Fruit fly (Drosophila melanogaster) whole organism, adult: ENCODE data around the gene HisRS.

Source experiments
- CG11617 ChIP-seq: fragments of 200-800 bp; sonication (Bioruptor generic); optimal IDR thresholded peaks from 2 replicates; lab custom pipeline; 2017; ENCODE audit warnings: mild to moderate bottlenecking, missing biosample characterization, missing genetic modification reagents, missing genetic modification characterization
- CG12768 ChIP-seq: fragments of 200-800 bp; sonication (Bioruptor generic); optimal IDR thresholded peaks from 2 replicates; lab custom pipeline; 2017; ENCODE audit warnings: missing biosample characterization, missing genetic modification characterization, mild to moderate bottlenecking, moderate library complexity, missing genetic modification reagents
- CG14711 ChIP-seq: fragments of 200-800 bp; sonication (Bioruptor generic); optimal IDR thresholded peaks from 2 replicates; lab custom pipeline; 2018; ENCODE audit warnings: missing biosample characterization, mild to moderate bottlenecking, missing genetic modification characterization, moderate library complexity
- CG1620 ChIP-seq: fragments of 200-800 bp; sonication (Bioruptor generic); optimal IDR thresholded peaks from 2 replicates; lab custom pipeline; 2016; ENCODE audit warnings: missing biosample characterization, missing genetic modification characterization
- CG33017 ChIP-seq: fragments of 200-800 bp; sonication (Bioruptor generic); optimal IDR thresholded peaks from 2 replicates; lab custom pipeline; 2018; ENCODE audit warnings: missing biosample characterization, mild to moderate bottlenecking, missing genetic modification characterization, moderate library complexity
- CG5204 ChIP-seq: fragments of 200-800 bp; sonication (Bioruptor generic); optimal IDR thresholded peaks from 2 replicates; lab custom pipeline; 2016; ENCODE audit warnings: missing biosample characterization, missing genetic modification characterization
- CG7045 ChIP-seq: fragments of 200-800 bp; sonication (Bioruptor generic); optimal IDR thresholded peaks from 2 replicates; lab custom pipeline; 2017; ENCODE audit warnings: missing biosample characterization, mild to moderate bottlenecking, missing genetic modification characterization
- CG7101 ChIP-seq: fragments of 200-800 bp; sonication (Bioruptor generic); optimal IDR thresholded peaks from 2 replicates; lab custom pipeline; 2018; ENCODE audit warnings: missing biosample characterization, mild to moderate bottlenecking, missing genetic modification characterization, moderate library complexity
- Clk ChIP-seq: fragments of 200-800 bp; sonication (Bioruptor generic); optimal IDR thresholded peaks from 2 replicates; lab custom pipeline; 2017; ENCODE audit warnings: missing biosample characterization, missing genetic modification characterization
- Crg-1 ChIP-seq: fragments of 200-800 bp; sonication (Bioruptor generic); optimal IDR thresholded peaks from 2 replicates; lab custom pipeline; 2016; ENCODE audit warnings: missing biosample characterization, missing genetic modification characterization
- Hr96 ChIP-seq: fragments of 200-800 bp; sonication (Bioruptor generic); optimal IDR thresholded peaks from 2 replicates; lab custom pipeline; 2016; ENCODE audit warnings: missing biosample characterization, missing genetic modification characterization
- Mnt ChIP-seq: fragments of 200-800 bp; sonication (Bioruptor generic); optimal IDR thresholded peaks from 2 replicates; lab custom pipeline; 2016; ENCODE audit warnings: missing biosample characterization, mild to moderate bottlenecking, missing genetic modification characterization
- bab1 ChIP-seq: fragments of 200-800 bp; sonication (Bioruptor generic); optimal IDR thresholded peaks from 3 replicates; lab custom pipeline; 2019; ENCODE audit warnings: missing biosample characterization, mild to moderate bottlenecking, missing genetic modification characterization, moderate library complexity
- cic ChIP-seq: fragments of 200-800 bp; sonication (Bioruptor generic); optimal IDR thresholded peaks from 2 replicates; lab custom pipeline; 2017; ENCODE audit warnings: missing biosample characterization, mild to moderate bottlenecking, missing genetic modification characterization, moderate library complexity
- cnc ChIP-seq, 2 experiments: fragments of >200 bp; optimal IDR thresholded peaks; 2 replicates each; lab custom pipeline; 2017
- kay ChIP-seq: fragments of 200-800 bp; sonication (Bioruptor generic); peaks from one replicate; lab custom pipeline; 2016; ENCODE audit warnings: missing biosample characterization, missing genetic modification characterization, borderline replicate concordance
- ovo ChIP-seq: fragments of 200-800 bp; sonication (Bioruptor generic); optimal IDR thresholded peaks from 2 replicates; lab custom pipeline; 2016; ENCODE audit warnings: missing biosample characterization, missing genetic modification characterization
- pad ChIP-seq: fragments of 200-800 bp; sonication (Bioruptor generic); optimal IDR thresholded peaks from 3 replicates; lab custom pipeline; 2017; ENCODE audit warnings: missing biosample characterization, missing genetic modification characterization, mild to moderate bottlenecking, moderate library complexity, missing genetic modification reagents
- tj ChIP-seq: fragments of 200-800 bp; sonication (Bioruptor generic); optimal IDR thresholded peaks from 3 replicates; lab custom pipeline; 2017; ENCODE audit warnings: missing biosample characterization, mild to moderate bottlenecking, missing genetic modification characterization, moderate library complexity
- toe ChIP-seq: fragments of 200-800 bp; sonication (Bioruptor generic); optimal IDR thresholded peaks from 2 replicates; lab custom pipeline; 2016; ENCODE audit warnings: missing biosample characterization, missing genetic modification characterization

Gene HisRS

DNA sequence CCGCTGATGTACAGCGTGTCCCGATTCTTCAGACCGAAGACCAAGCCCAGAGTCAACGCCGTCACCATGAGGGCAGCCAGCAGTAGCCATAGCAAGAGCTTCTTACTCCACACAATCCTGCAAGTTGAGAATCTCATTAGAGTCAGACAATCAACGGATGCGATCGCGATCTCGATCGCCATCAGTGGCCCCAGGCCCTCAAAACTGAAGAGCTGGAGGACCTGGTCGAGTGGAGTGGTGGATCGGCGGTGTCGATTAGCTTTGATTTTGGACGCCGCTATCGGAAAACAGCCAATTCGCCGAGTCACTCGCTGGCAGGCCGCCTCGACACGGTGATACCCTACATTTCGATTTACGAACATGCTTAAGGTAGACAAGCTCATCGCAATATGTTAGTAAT, 6.7 kb upstream of the HisRS start:
- TF ChIP-seq CG1620 (GFP tag; lab: Kevin White, UChicago) = no peak
- TF ChIP-seq Mnt = no peak

DNA sequence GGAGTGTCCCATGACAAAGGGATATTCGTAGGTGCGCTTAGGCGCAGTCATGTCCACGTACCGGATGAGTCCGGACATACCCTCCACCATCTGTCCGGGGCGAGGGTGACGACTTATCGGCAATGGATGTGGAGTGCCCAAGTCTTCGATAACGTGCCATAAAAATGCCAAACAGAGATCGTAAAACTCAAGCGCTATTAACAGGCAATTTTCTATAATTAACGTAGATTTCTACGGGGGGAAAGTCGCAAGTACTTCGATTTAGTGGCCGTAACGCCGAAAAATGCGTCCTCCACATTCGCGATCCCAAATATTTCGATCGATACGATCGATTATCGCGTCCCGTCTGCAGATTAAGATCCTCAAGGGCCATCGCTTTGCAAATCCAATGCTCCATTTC, 5.8 kb upstream of the HisRS start:
- TF ChIP-seq CG1620 (GFP tag; lab: Kevin White, UChicago) (no peak), Hr96 (GFP tag; lab: Kevin White, UChicago) (no peak), toe (GFP tag; lab: Kevin White, UChicago) (no peak), kay (GFP tag; lab: Kevin White, UChicago) (no peak), Clk (GFP tag; lab: Kevin White, UChicago) (no peak), CG7045 (no peak), bab1 (GFP tag; lab: Kevin White, UChicago) (no peak), CG11617 (GFP tag; lab: Kevin White, UChicago) (no peak), CG12768 (GFP tag; lab: Kevin White, UChicago) (no peak), ovo (no peak), CG7101 (tag; lab: Kevin White, UChicago) (no peak), cic (GFP tag; lab: Kevin White, UChicago) (no peak), pad (no peak)

DNA sequence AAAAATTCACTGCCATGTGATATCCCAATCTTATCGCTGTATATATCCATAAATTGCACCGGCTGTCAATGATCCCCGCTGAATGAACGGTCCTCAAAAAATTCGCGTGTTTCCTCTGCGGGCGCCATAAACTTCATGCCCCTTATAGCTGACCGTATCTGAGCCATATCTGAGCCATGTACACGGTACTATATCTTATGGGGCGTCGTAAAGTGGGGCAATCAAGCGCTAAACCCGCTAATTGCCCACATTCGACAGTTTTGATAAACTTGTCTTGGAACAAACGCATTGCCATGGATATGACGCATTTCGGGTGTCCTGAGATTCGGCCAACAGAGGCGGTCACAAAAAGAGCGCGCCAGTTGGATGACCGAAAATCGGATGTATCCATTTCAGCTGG, 4.3 kb upstream of the HisRS start:
- no peak for TF ChIP-seq CG14711 (tag; lab: Kevin White, UChicago)
- TF ChIP-seq CG7101 (tag; lab: Kevin White, UChicago) = peak; percentile 33
- TF ChIP-seq CG7045 = peak; percentile 3

- TF ChIP-seq CG7045 = no peak
- no peak for TF ChIP-seq CG11617 (GFP tag; lab: Kevin White, UChicago)
- TF ChIP-seq cnc (optimal IDR thresholded peaks at IDR 0.05; lab: Kevin White, UChicago) = no peak
- TF ChIP-seq Hr96 (GFP tag; lab: Kevin White, UChicago) = peak; percentile 34
- TF ChIP-seq tj (GFP tag; lab: Kevin White, UChicago) = no peak
- no peak for TF ChIP-seq CG12768 (GFP tag; lab: Kevin White, UChicago)
- no peak for TF ChIP-seq CG1620 (GFP tag; lab: Kevin White, UChicago)
- peak; percentile 58 for TF ChIP-seq pad
- TF ChIP-seq CG14711 (tag; lab: Kevin White, UChicago) = peak; percentile 34
- no peak for TF ChIP-seq Clk (GFP tag; lab: Kevin White, UChicago)
- TF ChIP-seq CG33017 (tag; lab: Kevin White, UChicago) = no peak
- TF ChIP-seq CG5204 (GFP tag; lab: Kevin White, UChicago) = no peak
- peak; percentile 31 for TF ChIP-seq CG7101 (tag; lab: Kevin White, UChicago)
- TF ChIP-seq toe (GFP tag; lab: Kevin White, UChicago) = no peak
- no peak for TF ChIP-seq Crg-1 (GFP tag; lab: Kevin White, UChicago)
- peak; percentile 77 for TF ChIP-seq bab1 (GFP tag; lab: Kevin White, UChicago)
- TF ChIP-seq cic (GFP tag; lab: Kevin White, UChicago) = no peak
- peak; percentile 46 for TF ChIP-seq Mnt
- TF ChIP-seq ovo = peak; percentile 98
- no peak for TF ChIP-seq kay (GFP tag; lab: Kevin White, UChicago)
Observed at dm6 chrX:18512271-18512679, 3.0 kb upstream of the HisRS start, which contains the start of gene Ggt-1. TSS of gene Ggt-1 (minus strand) at chrX:18512521.

dm6 chrX:18514767-18515166, 461 bp upstream of the HisRS start, which contains the start of gene CG6470:
TSS of gene CG6470 (minus strand) at chrX:18514867.
- TF ChIP-seq CG7045 = no peak
- no peak for TF ChIP-seq Clk (GFP tag; lab: Kevin White, UChicago)
- TF ChIP-seq CG5204 (GFP tag; lab: Kevin White, UChicago) = no peak
- TF ChIP-seq CG14711 (tag; lab: Kevin White, UChicago) = no peak

- TF ChIP-seq Clk (GFP tag; lab: Kevin White, UChicago) (no peak), ovo (peak; percentile 35), CG7101 (tag; lab: Kevin White, UChicago) (peak; percentile 14), tj (GFP tag; lab: Kevin White, UChicago) (peak; percentile 61), kay (GFP tag; lab: Kevin White, UChicago) (peak; percentile 73), bab1 (GFP tag; lab: Kevin White, UChicago) (no peak), Mnt (peak; percentile 26), CG5204 (GFP tag; lab: Kevin White, UChicago) (no peak), pad (peak; percentile 57), toe (GFP tag; lab: Kevin White, UChicago) (peak; percentile 34), cnc (optimal IDR thresholded peaks at IDR 0.05; lab: Kevin White, UChicago) (no peak)
Observed at dm6 chrX:18515988-18516541, 837 bp downstream of the HisRS start.

dm6 chrX:18517415-18517814, 2.2 kb downstream of the HisRS start:
- TF ChIP-seq ovo (no peak), kay (GFP tag; lab: Kevin White, UChicago) (no peak), CG33017 (tag; lab: Kevin White, UChicago) (no peak), Mnt (no peak), cic (GFP tag; lab: Kevin White, UChicago) (no peak), bab1 (GFP tag; lab: Kevin White, UChicago) (no peak), CG11617 (GFP tag; lab: Kevin White, UChicago) (no peak), CG12768 (GFP tag; lab: Kevin White, UChicago) (no peak), CG7101 (tag; lab: Kevin White, UChicago) (no peak), tj (GFP tag; lab: Kevin White, UChicago) (no peak), CG5204 (GFP tag; lab: Kevin White, UChicago) (no peak), pad (no peak), Clk (GFP tag; lab: Kevin White, UChicago) (no peak), cnc (optimal IDR thresholded peaks at IDR 0.05; lab: Kevin White, UChicago) (no peak), CG14711 (tag; lab: Kevin White, UChicago) (no peak), Crg-1 (GFP tag; lab: Kevin White, UChicago) (no peak), toe (GFP tag; lab: Kevin White, UChicago) (no peak), CG1620 (GFP tag; lab: Kevin White, UChicago) (no peak), CG7045 (no peak), Hr96 (GFP tag; lab: Kevin White, UChicago) (no peak)
